Worm (Caenorhabditis elegans) whole organism, young adult: ENCODE measurements around the gene clec-138.

Source experiments
- B0261.1 ChIP-seq: sonication (generic microtip); optimal IDR thresholded peaks from 2 replicates; lab custom pipeline; 2016; ENCODE audit warnings: mild to moderate bottlenecking, missing genetic modification characterization, moderate library complexity, missing compliant biosample characterization
- Y53F4B.3 ChIP-seq: fragments of 200-800 bp; sonication (Bioruptor generic); IDR thresholded peaks from 2 replicates; pipeline ENCODE4 v1.3.6; 2022; ENCODE audit warnings: missing genetic modification reagents, missing genetic modification characterization, missing compliant biosample characterization
- athp-1 ChIP-seq: sonication (generic microtip); optimal IDR thresholded peaks from 2 replicates; lab custom pipeline; 2017; ENCODE audit warnings: mild to moderate bottlenecking, missing genetic modification characterization, missing compliant biosample characterization
- ceh-100 ChIP-seq: fragments of 200-800 bp; sonication (Bioruptor generic); IDR thresholded peaks from 2 replicates; pipeline ENCODE4 v1.3.6; 2022; ENCODE audit warnings: missing genetic modification reagents, missing genetic modification characterization, missing compliant biosample characterization
- chd-7 ChIP-seq: sonication (generic microtip); optimal IDR thresholded peaks from 2 replicates; lab custom pipeline; 2016; ENCODE audit warnings: mild to moderate bottlenecking, missing genetic modification characterization, moderate library complexity, missing compliant biosample characterization
- dpl-1 ChIP-seq: fragments of 150-350 bp; optimal IDR thresholded peaks from 2 replicates; lab custom pipeline; 2014; ENCODE audit warnings: missing biosample characterization, missing genetic modification reagents, missing genetic modification characterization
- egl-44 ChIP-seq: fragments of 200-800 bp; sonication (Bioruptor generic); IDR thresholded peaks from 2 replicates; pipeline ENCODE4 v1.3.6; 2022; ENCODE audit warnings: missing genetic modification reagents, missing genetic modification characterization, missing compliant biosample characterization
- lin-40 ChIP-seq: sonication (generic microtip); optimal IDR thresholded peaks from 2 replicates; lab custom pipeline; 2016; ENCODE audit warnings: missing genetic modification characterization, mild to moderate bottlenecking, missing compliant biosample characterization, missing genotype, missing genetic modification reagents
- nhr-120 ChIP-seq: fragments of 200-800 bp; sonication (Bioruptor generic); IDR thresholded peaks from 2 replicates; pipeline ENCODE4 v1.3.6; 2022; ENCODE audit warnings: missing genetic modification characterization, missing compliant biosample characterization
- nhr-179 ChIP-seq: sonication (generic microtip); optimal IDR thresholded peaks from 2 replicates; lab custom pipeline; 2016; ENCODE audit warnings: mild to moderate bottlenecking, missing genetic modification characterization, missing compliant biosample characterization
- zfh-2 ChIP-seq: fragments of 200-800 bp; sonication (Bioruptor generic); conservative IDR thresholded peaks from 2 replicates; pipeline ENCODE4 v1.3.6; 2022; ENCODE audit warnings: missing genetic modification reagents, missing genetic modification characterization, missing compliant biosample characterization

- no peak for TF ChIP-seq athp-1 (tag; lab: Kevin White, UChicago)
- TF ChIP-seq nhr-179 (tag; lab: Kevin White, UChicago) = no peak
- TF ChIP-seq egl-44 (GFP tag; lab: Robert Waterston, UW) = no peak
- no peak for TF ChIP-seq chd-7 (tag; lab: Kevin White, UChicago)
- TF ChIP-seq dpl-1 (GFP tag; lab: Kevin White, UChicago) = no peak
- TF ChIP-seq B0261.1 = no peak
- no peak for TF ChIP-seq lin-40 (tag; lab: Kevin White, UChicago)
- TF ChIP-seq zfh-2 (GFP tag; lab: Robert Waterston, UW) = no peak
- no peak for TF ChIP-seq Y53F4B.3 (GFP tag; lab: Robert Waterston, UW)
- no peak for TF ChIP-seq ceh-100
- TF ChIP-seq nhr-120 = no peak
Observed at ce11 chrII:4616443-4616842, 3.2 kb downstream of the clec-138 start, which contains the start of gene clec-136.
